Worm (Caenorhabditis elegans) whole organism, early embryonic: ENCODE data around the gene Y44A6D.7.

Experiments
- B0310.2 ChIP-seq: sonication (generic microtip); optimal IDR thresholded peaks from 2 replicates; lab custom pipeline; 2016; ENCODE audit warnings: mild to moderate bottlenecking, missing genetic modification characterization, missing compliant biosample characterization
- F13C5.2 ChIP-seq: sonication (generic microtip); optimal IDR thresholded peaks from 2 replicates; lab custom pipeline; 2017; ENCODE audit warnings: mild to moderate bottlenecking, missing genetic modification characterization, inconsistent platforms, missing compliant biosample characterization
- aly-1 ChIP-seq: sonication (generic microtip); optimal IDR thresholded peaks from 2 replicates; lab custom pipeline; 2016; ENCODE audit warnings: missing genetic modification characterization, missing compliant biosample characterization
- ama-1 ChIP-seq: fragments of 150-350 bp; optimal IDR thresholded peaks from 2 replicates; lab custom pipeline; 2014
- ceh-13 ChIP-seq: fragments of 200-800 bp; sonication (Bioruptor generic); optimal IDR thresholded peaks from 2 replicates; lab custom pipeline; 2018; ENCODE audit warnings: mild to moderate bottlenecking, missing genetic modification characterization, missing compliant biosample characterization
- ceh-36 ChIP-seq: sonication (generic microtip); optimal IDR thresholded peaks from 2 replicates; lab custom pipeline; 2016; ENCODE audit warnings: missing genetic modification characterization, inconsistent platforms, missing compliant biosample characterization
- ets-7 ChIP-seq: sonication (generic microtip); optimal IDR thresholded peaks from 2 replicates; lab custom pipeline; 2016; ENCODE audit warnings: missing genotype, missing genetic modification characterization, missing compliant biosample characterization
- flt-1 ChIP-seq: fragments of 200-800 bp; sonication (Bioruptor generic); IDR thresholded peaks from 2 replicates; pipeline ENCODE4 v1.3.6; 2022; ENCODE audit warnings: missing genetic modification characterization, missing compliant biosample characterization
- hmbx-1 ChIP-seq: sonication (generic microtip); optimal IDR thresholded peaks from 2 replicates; lab custom pipeline; 2016; ENCODE audit warnings: mild to moderate bottlenecking, missing genetic modification characterization, missing compliant biosample characterization
- hmg-4 ChIP-seq: fragments of 200-800 bp; sonication (Bioruptor generic); optimal IDR thresholded peaks from 2 replicates; lab custom pipeline; 2018; ENCODE audit warnings: mild to moderate bottlenecking, missing genetic modification characterization, missing compliant biosample characterization
- hnd-1 ChIP-seq: sonication (generic microtip); optimal IDR thresholded peaks from 2 replicates; lab custom pipeline; 2016; ENCODE audit warnings: missing genetic modification characterization, missing compliant biosample characterization
- pes-1 ChIP-seq: fragments of 200-800 bp; sonication (Bioruptor generic); IDR thresholded peaks from 2 replicates; pipeline ENCODE4 v1.3.6; 2022; ENCODE audit warnings: missing genetic modification reagents, missing genetic modification characterization, missing compliant biosample characterization
- scrt-1 ChIP-seq: fragments of 200-800 bp; sonication (Bioruptor generic); IDR thresholded peaks from 2 replicates; pipeline ENCODE4 v1.3.6; 2022; ENCODE audit warnings: missing genetic modification characterization, missing compliant biosample characterization
- sea-1 ChIP-seq: fragments of 200-800 bp; sonication (Bioruptor generic); conservative IDR thresholded peaks from 2 replicates; pipeline ENCODE4 v1.3.6; 2022; ENCODE audit warnings: missing genetic modification characterization, missing compliant biosample characterization
- tbx-11 ChIP-seq: fragments of 200-800 bp; sonication (Bioruptor generic); IDR thresholded peaks from 2 replicates; pipeline ENCODE4 v1.3.6; 2022; ENCODE audit warnings: missing genetic modification characterization, missing compliant biosample characterization
- tbx-37 ChIP-seq: fragments of 200-800 bp; sonication (Bioruptor generic); conservative IDR thresholded peaks from 2 replicates; pipeline ENCODE4 v1.3.6; 2022; ENCODE audit warnings: missing genetic modification reagents, missing genetic modification characterization, missing compliant biosample characterization
- tra-4 ChIP-seq: sonication (generic microtip); optimal IDR thresholded peaks from 2 replicates; lab custom pipeline; 2017; ENCODE audit warnings: missing genetic modification characterization, missing compliant biosample characterization

Y44A6D.7 gene

DNA sequence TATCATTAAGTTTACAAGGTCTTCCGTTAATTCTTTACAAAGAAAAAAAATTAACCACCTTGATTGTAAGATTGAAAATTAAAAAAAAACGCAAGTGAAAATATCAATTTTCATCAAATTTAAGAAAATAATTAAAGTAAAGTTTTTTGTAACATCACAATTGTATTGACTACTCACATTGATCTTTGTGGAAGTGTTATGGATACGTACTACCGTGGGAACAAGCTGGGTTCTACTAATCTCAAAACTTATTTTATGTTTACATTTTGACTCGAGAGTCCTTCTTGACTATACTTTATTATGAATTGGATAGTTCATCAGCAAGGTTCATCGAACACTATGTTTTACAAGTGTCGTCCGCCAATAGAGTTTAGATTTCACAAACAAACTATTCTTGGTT is 15.0 kb downstream of the Y44A6D.7 start, which contains the start of gene num-1:
Gene num-1, plus strand, starts transcription at position 301 of the 400 bp plus-strand sequence.
- TF ChIP-seq ama-1 (lab: Kevin White, UChicago) (no peak), flt-1 (GFP tag; lab: Robert Waterston, UW) (no peak), F13C5.2 (tag; lab: Kevin White, UChicago) (no peak), hmg-4 (no peak), tbx-37 (GFP tag; lab: Robert Waterston, UW) (no peak), hnd-1 (tag; lab: Kevin White, UChicago) (no peak), ets-7 (no peak), sea-1 (GFP tag; lab: Robert Waterston, UW) (no peak), aly-1 (no peak), tra-4 (tag; lab: Kevin White, UChicago) (no peak), ceh-36 (tag; lab: Kevin White, UChicago) (no peak), tbx-11 (GFP tag; lab: Robert Waterston, UW) (no peak), B0310.2 (tag; lab: Kevin White, UChicago) (no peak), hmbx-1 (tag; lab: Kevin White, UChicago) (no peak)

DNA sequence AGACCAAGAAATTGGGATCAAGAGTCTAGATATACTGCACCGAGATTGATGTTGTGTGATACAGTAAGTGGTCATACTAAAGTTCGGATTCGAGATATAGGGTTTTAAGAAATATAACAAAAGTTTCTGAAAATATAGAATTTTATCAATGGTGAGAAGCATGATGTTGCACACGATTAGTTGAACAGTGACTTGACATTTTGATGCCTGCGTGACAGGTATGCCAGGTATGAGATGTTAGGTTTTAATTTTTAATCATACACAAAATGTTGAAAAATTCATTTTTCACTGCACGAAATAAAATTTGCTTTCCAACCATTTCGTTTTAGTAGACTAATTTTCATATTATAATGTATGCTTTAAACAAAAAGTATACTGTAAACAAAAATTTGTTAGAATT is 15.9 kb downstream of the Y44A6D.7 start:
- TF ChIP-seq pes-1 (GFP tag; lab: Robert Waterston, UW) = no peak
- no peak for TF ChIP-seq sea-1 (GFP tag; lab: Robert Waterston, UW)
- TF ChIP-seq F13C5.2 (tag; lab: Kevin White, UChicago) = no peak
- no peak for TF ChIP-seq tra-4 (tag; lab: Kevin White, UChicago)
- TF ChIP-seq flt-1 (GFP tag; lab: Robert Waterston, UW) = no peak
- TF ChIP-seq ceh-36 (tag; lab: Kevin White, UChicago) = no peak
- no peak for TF ChIP-seq aly-1
- TF ChIP-seq scrt-1 (GFP tag; lab: Robert Waterston, UW) = no peak
- no peak for TF ChIP-seq hnd-1 (tag; lab: Kevin White, UChicago)
- TF ChIP-seq ceh-13 = no peak
- no peak for TF ChIP-seq tbx-37 (GFP tag; lab: Robert Waterston, UW)
- TF ChIP-seq hmg-4 = no peak
- no peak for TF ChIP-seq B0310.2 (tag; lab: Kevin White, UChicago)
- no peak for TF ChIP-seq tbx-11 (GFP tag; lab: Robert Waterston, UW)
- no peak for TF ChIP-seq ama-1 (lab: Kevin White, UChicago)
- no peak for TF ChIP-seq hmbx-1 (tag; lab: Kevin White, UChicago)
- TF ChIP-seq ets-7 = no peak

DNA sequence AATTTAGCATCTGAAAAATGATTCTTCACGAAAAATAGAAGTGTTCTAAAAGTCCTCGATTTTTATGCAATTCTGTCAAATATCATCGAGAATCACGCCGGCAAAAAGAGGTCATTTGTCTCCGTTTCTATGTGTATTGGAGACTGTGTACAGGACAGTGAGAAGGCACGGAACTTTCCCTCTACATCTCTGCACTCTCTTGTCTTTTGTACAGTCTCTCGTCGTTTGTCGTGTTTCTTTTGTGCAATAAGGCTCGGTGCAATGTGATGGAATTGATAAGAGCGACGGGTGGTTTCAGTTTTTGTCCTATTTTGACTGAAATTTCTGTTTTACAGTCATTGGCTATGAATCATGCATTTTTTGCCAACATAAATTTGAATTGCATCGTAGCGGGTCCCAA is 17.3 kb downstream of the Y44A6D.7 start:
- TF ChIP-seq F13C5.2 (tag; lab: Kevin White, UChicago) = no peak
- no peak for TF ChIP-seq sea-1 (GFP tag; lab: Robert Waterston, UW)
- TF ChIP-seq ama-1 (lab: Kevin White, UChicago) = no peak
- TF ChIP-seq aly-1 = no peak
- TF ChIP-seq ceh-13 = no peak

DNA sequence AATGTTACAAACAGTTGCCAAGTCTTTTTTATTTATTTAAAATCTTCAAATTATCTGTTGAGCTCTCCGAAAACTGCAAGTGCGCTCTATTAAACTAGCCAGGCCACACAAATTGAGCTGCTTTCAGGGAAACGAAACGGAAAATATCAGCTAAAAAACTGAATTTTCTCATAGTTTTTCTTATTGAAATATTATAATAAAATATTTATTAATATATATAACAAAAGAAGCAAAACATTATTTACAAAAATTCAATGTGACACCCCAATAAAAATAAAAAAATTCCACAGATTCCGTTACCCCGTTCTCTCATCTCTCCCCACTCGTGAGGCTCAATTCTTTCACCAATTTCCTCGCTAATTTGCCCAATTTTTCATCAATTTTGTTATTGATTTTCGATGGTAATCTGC is 18.0 kb downstream of the Y44A6D.7 start:
- no peak for TF ChIP-seq hmg-4
- TF ChIP-seq F13C5.2 (tag; lab: Kevin White, UChicago) = no peak
- no peak for TF ChIP-seq tbx-11 (GFP tag; lab: Robert Waterston, UW)
- no peak for TF ChIP-seq ama-1 (lab: Kevin White, UChicago)
- TF ChIP-seq pes-1 (GFP tag; lab: Robert Waterston, UW) = 0 out of 2 replicates have a peak, but pooled peaks have one; percentile 52
- TF ChIP-seq aly-1 = no peak
- no peak for TF ChIP-seq ceh-36 (tag; lab: Kevin White, UChicago)
- no peak for TF ChIP-seq B0310.2 (tag; lab: Kevin White, UChicago)
- TF ChIP-seq scrt-1 (GFP tag; lab: Robert Waterston, UW) = no peak
- TF ChIP-seq tra-4 (tag; lab: Kevin White, UChicago) = no peak
- TF ChIP-seq ets-7 = no peak
- no peak for TF ChIP-seq hmbx-1 (tag; lab: Kevin White, UChicago)
- no peak for TF ChIP-seq sea-1 (GFP tag; lab: Robert Waterston, UW)
- TF ChIP-seq tbx-37 (GFP tag; lab: Robert Waterston, UW) = 0 out of 2 replicates have a peak, but pooled peaks have one; percentile 6
- no peak for TF ChIP-seq hnd-1 (tag; lab: Kevin White, UChicago)
- TF ChIP-seq flt-1 (GFP tag; lab: Robert Waterston, UW) = no peak
- peak; percentile 24 for TF ChIP-seq ceh-13

DNA sequence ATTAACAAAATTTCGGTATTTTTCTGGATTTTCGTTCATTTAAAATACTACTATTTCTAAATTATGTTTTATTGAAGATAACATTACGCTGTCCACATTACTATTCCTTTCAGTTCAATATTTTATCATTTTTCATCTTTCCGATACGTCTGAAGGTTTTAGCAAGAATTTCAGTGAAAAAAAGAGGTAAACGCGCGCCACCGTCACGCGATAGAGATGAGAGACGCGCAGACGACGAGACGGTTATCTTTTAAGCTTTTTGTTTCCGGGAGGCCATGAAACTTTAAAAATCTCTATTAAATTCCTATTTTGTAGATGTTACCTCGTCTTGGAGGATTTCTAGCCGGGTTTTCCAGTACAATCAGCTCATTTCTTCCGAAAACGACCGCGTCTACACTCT is 23.2 kb downstream of the Y44A6D.7 start, which contains the start of gene mrps-12:
Gene mrps-12, plus strand, starts transcription at position 316 of the 400 bp plus-strand sequence.
- 0 out of 2 replicates have a peak, but pooled peaks have one; percentile 3 for TF ChIP-seq pes-1 (GFP tag; lab: Robert Waterston, UW)
- TF ChIP-seq ceh-13 = no peak

DNA sequence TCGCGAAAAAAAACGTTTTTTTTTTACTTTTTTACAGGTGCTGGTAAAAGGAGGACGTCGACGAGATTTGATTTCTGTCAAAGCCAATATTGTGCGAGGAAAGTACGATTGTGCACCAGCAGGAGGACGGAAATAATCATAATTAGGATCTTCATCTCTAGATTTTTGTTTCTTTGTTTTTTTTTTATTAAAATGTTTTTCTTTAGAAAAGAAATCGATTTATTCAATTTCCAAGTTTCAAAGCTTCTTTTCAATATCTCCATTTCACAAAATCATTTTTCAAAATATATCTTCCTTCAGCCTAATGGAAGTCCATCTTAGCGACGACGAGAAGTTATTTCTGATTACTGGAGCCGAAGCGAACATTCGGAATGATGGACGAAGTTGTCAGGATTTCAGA is 24.0 kb downstream of the Y44A6D.7 start, which contains the start of gene exos-7:
Gene exos-7, plus strand, starts transcription at position 301 of the 400 bp plus-strand sequence.
- TF ChIP-seq tra-4 (tag; lab: Kevin White, UChicago) (no peak), F13C5.2 (tag; lab: Kevin White, UChicago) (no peak)

DNA sequence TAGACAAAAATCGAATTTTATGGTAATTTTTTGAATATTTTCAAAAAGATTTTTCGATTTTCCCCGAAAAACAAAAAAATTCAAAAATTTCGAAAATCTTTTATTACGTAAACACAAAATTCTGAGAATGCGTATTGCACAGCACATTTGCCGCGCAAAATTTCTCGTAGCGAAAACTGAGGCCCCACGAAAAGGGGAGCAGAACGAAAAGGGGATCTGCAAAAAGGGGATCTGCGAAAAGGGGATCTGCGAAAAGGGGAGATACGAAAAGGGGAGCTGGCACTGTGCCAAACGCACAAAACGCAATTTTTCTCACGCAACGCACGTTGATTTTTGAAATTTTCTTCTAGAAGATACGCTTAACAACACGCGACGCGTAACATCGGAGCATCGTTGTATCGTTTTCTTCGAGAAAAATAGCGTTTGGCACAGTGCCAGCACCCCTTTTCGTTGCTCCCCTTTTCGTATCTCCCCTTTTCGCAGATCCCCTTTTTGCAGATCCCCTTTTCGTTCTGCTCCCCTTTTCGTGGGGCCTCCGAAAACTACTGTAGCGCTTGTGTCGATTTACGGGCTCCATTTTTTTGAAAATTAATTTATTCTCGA is 24.9 kb downstream of the Y44A6D.7 start:
- TF ChIP-seq pes-1 (GFP tag; lab: Robert Waterston, UW) = peak; percentile 63
- 0 out of 2 replicates have a peak, but pooled peaks have one; percentile 29 for TF ChIP-seq sea-1 (GFP tag; lab: Robert Waterston, UW)

DNA sequence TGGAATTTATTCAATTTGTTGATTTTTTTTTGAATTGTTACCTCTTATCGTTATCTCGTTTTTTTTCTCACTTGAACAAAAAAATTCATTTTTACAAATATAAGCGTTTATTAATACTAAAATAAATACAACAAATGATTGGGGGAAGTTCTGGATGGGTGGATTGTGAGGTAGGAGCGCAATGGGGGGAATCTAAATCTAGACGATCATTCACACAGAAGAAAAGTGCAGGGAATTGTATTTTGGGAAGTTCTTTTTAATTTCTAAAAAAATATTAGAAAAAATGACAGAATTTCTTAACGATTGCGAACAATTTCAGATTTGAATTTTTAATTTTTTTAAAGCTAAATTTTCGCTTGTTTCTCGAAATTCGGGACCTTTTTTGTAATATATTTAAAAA is 27.0 kb downstream of the Y44A6D.7 start:
- TF ChIP-seq tbx-37 (GFP tag; lab: Robert Waterston, UW) (no peak), pes-1 (GFP tag; lab: Robert Waterston, UW) (no peak), hnd-1 (tag; lab: Kevin White, UChicago) (no peak), ama-1 (lab: Kevin White, UChicago) (no peak)
